Fruit fly (Drosophila melanogaster) whole organism, embryonic: ENCODE data around the gene Ykt6.

Source experiments
- Asciz ChIP-seq: fragments of 200-800 bp; sonication (Bioruptor generic); optimal IDR thresholded peaks from 2 replicates; lab custom pipeline; 2017; ENCODE audit warnings: missing biosample characterization, mild to moderate bottlenecking, missing genetic modification characterization, missing genetic modification reagents
- Bgb ChIP-seq: fragments of 200-800 bp; sonication (Bioruptor generic); IDR thresholded peaks from 2 replicates; pipeline ENCODE4 v1.3.6; 2022; ENCODE audit warnings: missing biosample characterization, missing genetic modification characterization; ENCODE audit not compliant: partially characterized antibody
- CG11093 ChIP-seq: fragments of 200-800 bp; sonication (Bioruptor generic); IDR thresholded peaks from 3 replicates; pipeline ENCODE4 v1.3.6; 2022; ENCODE audit warnings: missing biosample characterization, missing genetic modification characterization
- CG11504 ChIP-seq: fragments of 200-800 bp; sonication (Bioruptor generic); optimal IDR thresholded peaks from 3 replicates; lab custom pipeline; 2019; ENCODE audit warnings: missing biosample characterization, mild to moderate bottlenecking, missing genetic modification characterization, moderate library complexity
- CG12219 ChIP-seq: fragments of 200-800 bp; sonication (Bioruptor generic); optimal IDR thresholded peaks from 3 replicates; lab custom pipeline; 2018; ENCODE audit warnings: missing biosample characterization, mild to moderate bottlenecking, missing genetic modification characterization
- CG15514 ChIP-seq: fragments of 200-800 bp; sonication (Bioruptor generic); optimal IDR thresholded peaks from 3 replicates; lab custom pipeline; 2017; ENCODE audit warnings: missing biosample characterization, missing genetic modification characterization, mild to moderate bottlenecking, moderate library complexity, missing genetic modification reagents
- CG15696 ChIP-seq: fragments of 200-800 bp; sonication (Bioruptor generic); optimal IDR thresholded peaks from 2 replicates; lab custom pipeline; 2019; ENCODE audit warnings: missing biosample characterization, mild to moderate bottlenecking, missing genetic modification characterization, moderate library complexity
- CG16813 ChIP-seq: fragments of 200-800 bp; sonication (Bioruptor generic); IDR thresholded peaks from 3 replicates; pipeline ENCODE4 v1.3.6; 2022; ENCODE audit warnings: missing biosample characterization, missing genetic modification characterization; ENCODE audit not compliant: partially characterized antibody
- CG17568 ChIP-seq: fragments of 200-800 bp; sonication (Bioruptor generic); optimal IDR thresholded peaks from 2 replicates; lab custom pipeline; 2018; ENCODE audit warnings: missing biosample characterization, mild to moderate bottlenecking, missing genetic modification characterization, moderate library complexity
- CG18011 ChIP-seq: fragments of 200-800 bp; sonication (Bioruptor generic); optimal IDR thresholded peaks from 2 replicates; lab custom pipeline; 2017; ENCODE audit warnings: missing biosample characterization, missing genetic modification characterization, mild to moderate bottlenecking, moderate library complexity, missing genotype
- CG18262 ChIP-seq: fragments of 200-800 bp; optimal IDR thresholded peaks from 3 replicates; lab custom pipeline; 2019; ENCODE audit warnings: missing biosample characterization, mild to moderate bottlenecking, missing genetic modification characterization, moderate library complexity
- CG2199 ChIP-seq: fragments of 200-800 bp; sonication (Bioruptor generic); IDR thresholded peaks from 3 replicates; pipeline ENCODE4 v1.3.6; 2022; ENCODE audit warnings: missing biosample characterization, missing genetic modification characterization
- CG3281 ChIP-seq: fragments of 200-800 bp; sonication (Bioruptor generic); optimal IDR thresholded peaks from 3 replicates; lab custom pipeline; 2017; ENCODE audit warnings: missing biosample characterization, mild to moderate bottlenecking, missing genetic modification characterization
- CG33213 ChIP-seq: fragments of 200-800 bp; sonication (Bioruptor generic); optimal IDR thresholded peaks from 3 replicates; lab custom pipeline; 2016; ENCODE audit warnings: missing biosample characterization, missing genetic modification characterization
- CG4404 ChIP-seq: fragments of 200-800 bp; sonication (Bioruptor generic); IDR thresholded peaks from 2 replicates; pipeline ENCODE4 v1.3.6; 2022; ENCODE audit warnings: missing biosample characterization, missing genetic modification characterization
- CG8944 ChIP-seq: fragments of 200-800 bp; sonication (Bioruptor generic); optimal IDR thresholded peaks from 3 replicates; lab custom pipeline; 2016; ENCODE audit warnings: missing biosample characterization, missing genetic modification characterization
- CG9932 ChIP-seq: fragments of 200-800 bp; sonication (Bioruptor generic); IDR thresholded peaks from 2 replicates; pipeline ENCODE4 v1.3.6; 2022; ENCODE audit warnings: missing biosample characterization, missing genetic modification characterization
- CTCF ChIP-seq: fragments of 200-800 bp; sonication (Bioruptor generic); optimal IDR thresholded peaks from 2 replicates; lab custom pipeline; 2017; ENCODE audit warnings: missing biosample characterization, mild to moderate bottlenecking, missing genetic modification characterization, moderate library complexity
- CoRest ChIP-seq: fragments of 200-800 bp; sonication (Bioruptor generic); optimal IDR thresholded peaks from 3 replicates; lab custom pipeline; 2018; ENCODE audit warnings: missing biosample characterization, mild to moderate bottlenecking, missing genetic modification characterization, moderate library complexity
- D19A ChIP-seq: fragments of 200-800 bp; optimal IDR thresholded peaks from 3 replicates; lab custom pipeline; 2019; ENCODE audit warnings: missing biosample characterization, mild to moderate bottlenecking, missing genetic modification characterization, moderate library complexity
- Fer1 ChIP-seq: fragments of 200-800 bp; sonication (Bioruptor generic); optimal IDR thresholded peaks from 2 replicates; lab custom pipeline; 2017; ENCODE audit warnings: missing biosample characterization, mild to moderate bottlenecking, missing genetic modification characterization
- Gug ChIP-seq: fragments of 200-800 bp; sonication (Bioruptor generic); IDR thresholded peaks from 4 replicates; pipeline ENCODE4 v1.3.6; 2022; ENCODE audit warnings: missing biosample characterization, missing genetic modification characterization
- HHEX ChIP-seq: fragments of 200-800 bp; sonication (Bioruptor generic); optimal IDR thresholded peaks from 3 replicates; lab custom pipeline; 2017; ENCODE audit warnings: missing biosample characterization, mild to moderate bottlenecking, missing genetic modification characterization, missing genetic modification reagents
- Hr3 ChIP-seq: fragments of 200-800 bp; sonication (Bioruptor generic); optimal IDR thresholded peaks from 3 replicates; lab custom pipeline; 2016; ENCODE audit warnings: missing biosample characterization, missing genetic modification characterization
- Hr51 ChIP-seq, 2 experiments: fragments of 200-800 bp; sonication (Bioruptor generic); optimal IDR thresholded peaks; 2 replicates in 1 of 2; 3 replicates in 1 of 2; lab custom pipeline; 2016 to 2018; ENCODE audit warnings: missing biosample characterization in 2 of 2, missing genetic modification characterization in 2 of 2, mild to moderate bottlenecking in 1 of 2, moderate library complexity in 1 of 2
- Lhr ChIP-seq: fragments of 200-800 bp; sonication (Bioruptor generic); optimal IDR thresholded peaks from 3 replicates; lab custom pipeline; 2017; ENCODE audit warnings: mild to moderate bottlenecking, missing biosample characterization, missing genetic modification reagents, missing genetic modification characterization
- MESR4 ChIP-seq: fragments of 200-800 bp; sonication (Bioruptor generic); optimal IDR thresholded peaks from 2 replicates; lab custom pipeline; 2018; ENCODE audit warnings: missing biosample characterization, mild to moderate bottlenecking, missing genetic modification characterization, moderate library complexity
- Mes4 ChIP-seq: fragments of 200-800 bp; sonication (Bioruptor generic); optimal IDR thresholded peaks from 2 replicates; lab custom pipeline; 2016; ENCODE audit warnings: missing biosample characterization, missing genetic modification characterization
- Nf-YC ChIP-seq: fragments of 200-800 bp; optimal IDR thresholded peaks from 3 replicates; lab custom pipeline; 2019; ENCODE audit warnings: missing biosample characterization, mild to moderate bottlenecking, missing genetic modification characterization, moderate library complexity
- Taf1 ChIP-seq: fragments of 200-800 bp; sonication (Bioruptor generic); IDR thresholded peaks from 2 replicates; pipeline ENCODE4 v1.3.6; 2022; ENCODE audit warnings: missing biosample characterization, missing genetic modification characterization
- Xrp1 ChIP-seq: fragments of 200-800 bp; sonication (Bioruptor generic); IDR thresholded peaks from 2 replicates; pipeline ENCODE4 v1.3.6; 2022; ENCODE audit warnings: missing biosample characterization, missing genetic modification characterization
- dmrt11E ChIP-seq: fragments of 200-800 bp; sonication (Bioruptor generic); optimal IDR thresholded peaks from 3 replicates; lab custom pipeline; 2018; ENCODE audit warnings: missing biosample characterization, mild to moderate bottlenecking, missing genetic modification characterization, moderate library complexity
- dpn ChIP-seq, 2 experiments: fragments of 200-800 bp; sonication (Bioruptor generic); optimal IDR thresholded peaks; 3 replicates each; lab custom pipeline; 2016; ENCODE audit warnings: missing biosample characterization in 2 of 2, missing genetic modification characterization in 2 of 2
- esg ChIP-seq: fragments of 200-800 bp; sonication (Bioruptor generic); conservative IDR thresholded peaks from 2 replicates; pipeline ENCODE4 v1.3.6; 2022; ENCODE audit warnings: missing biosample characterization, missing genetic modification characterization
- lbe ChIP-seq: fragments of 200-800 bp; sonication (Bioruptor generic); optimal IDR thresholded peaks from 2 replicates; lab custom pipeline; 2016; ENCODE audit warnings: missing biosample characterization, mild to moderate bottlenecking, missing genetic modification characterization
- nau ChIP-seq: fragments of 200-800 bp; sonication (Bioruptor generic); optimal IDR thresholded peaks from 3 replicates; lab custom pipeline; 2017; ENCODE audit warnings: missing biosample characterization, mild to moderate bottlenecking, missing genetic modification characterization, missing genetic modification reagents
- nmo ChIP-seq: fragments of 200-800 bp; sonication (Bioruptor generic); optimal IDR thresholded peaks from 2 replicates; lab custom pipeline; 2018; ENCODE audit warnings: missing biosample characterization, mild to moderate bottlenecking, missing genetic modification characterization, moderate library complexity
- org-1 ChIP-seq: fragments of 200-800 bp; sonication (Bioruptor generic); optimal IDR thresholded peaks from 2 replicates; lab custom pipeline; 2017; ENCODE audit warnings: missing biosample characterization, missing genetic modification characterization
- p53 ChIP-seq: fragments of 200-800 bp; sonication (Bioruptor generic); optimal IDR thresholded peaks from 2 replicates; lab custom pipeline; 2016; ENCODE audit warnings: missing biosample characterization, missing genetic modification characterization
- pho ChIP-seq: fragments of 200-800 bp; sonication (Bioruptor generic); optimal IDR thresholded peaks from 2 replicates; lab custom pipeline; 2016; ENCODE audit warnings: missing biosample characterization, missing genetic modification characterization
- row ChIP-seq: fragments of 200-800 bp; sonication (Bioruptor generic); IDR thresholded peaks from 3 replicates; pipeline ENCODE4 v1.3.6; 2022; ENCODE audit warnings: missing biosample characterization, missing genetic modification characterization
- sisA ChIP-seq: fragments of 200-800 bp; sonication (Bioruptor generic); IDR thresholded peaks from 2 replicates; pipeline ENCODE4 v1.3.6; 2022; ENCODE audit warnings: missing biosample characterization, missing genetic modification characterization
- slp2 ChIP-seq: fragments of 200-800 bp; sonication (Bioruptor generic); optimal IDR thresholded peaks from 2 replicates; lab custom pipeline; 2016; ENCODE audit warnings: missing biosample characterization, missing genetic modification characterization
- trem ChIP-seq: fragments of 200-800 bp; optimal IDR thresholded peaks from 3 replicates; lab custom pipeline; 2019; ENCODE audit warnings: missing biosample characterization, mild to moderate bottlenecking, missing genetic modification characterization, moderate library complexity

The Ykt6 gene

DNA sequence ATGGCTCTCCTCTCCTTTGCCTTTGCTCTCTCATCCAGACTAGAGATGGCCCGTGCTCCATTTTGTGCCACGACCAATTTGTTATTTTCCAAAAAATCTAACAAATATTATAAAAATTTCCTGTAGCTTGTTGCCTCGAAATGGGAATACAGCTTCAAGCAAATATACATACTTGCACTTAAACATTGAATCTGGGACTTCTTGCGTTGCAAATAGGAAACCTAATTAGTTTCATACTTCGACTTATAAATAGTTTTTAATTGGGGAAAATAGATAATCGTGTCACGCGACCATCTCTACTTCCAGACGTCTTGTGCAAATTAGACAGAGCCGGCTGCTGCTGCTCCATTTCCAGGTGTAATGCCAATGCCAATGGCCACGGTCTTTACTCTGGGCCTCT is 50.2 kb downstream of the Ykt6 start (continued):
- peak; percentile 57; the same call in 1 of the 2 replicates for TF ChIP-seq Xrp1 (GFP tag; lab: Robert Waterston, UW)
- no peak for TF ChIP-seq Mes4 (GFP tag; lab: Kevin White, UChicago)
- TF ChIP-seq CG33213 = peak; percentile 0
- no peak for TF ChIP-seq CTCF (GFP tag; lab: Kevin White, UChicago)
- TF ChIP-seq CG9932 (GFP tag; lab: Robert Waterston, UW) = peak; percentile 24; the same call in 1 of the 2 replicates
- TF ChIP-seq CG17568 (GFP tag; lab: Kevin White, UChicago) = peak; percentile 8
- peak; percentile 38; the same call in 1 of the 2 replicates for TF ChIP-seq sisA (GFP tag; lab: Robert Waterston, UW)
- no peak for TF ChIP-seq MESR4 (GFP tag; lab: Kevin White, UChicago)
- TF ChIP-seq CG18011 (GFP tag; lab: Kevin White, UChicago) = no peak
- TF ChIP-seq Fer1 (GFP tag; lab: Kevin White, UChicago) = peak; percentile 68
- TF ChIP-seq CG4404 (GFP tag; lab: Robert Waterston, UW) = peak; percentile 27; the same call in 1 of the 2 replicates
- peak; percentile 46 for TF ChIP-seq D19A
- 0 out of 3 replicates have a peak, but pooled peaks have one; percentile 38 for TF ChIP-seq CG11093
- peak; percentile 29 for TF ChIP-seq CG15514 (GFP tag; lab: Kevin White, UChicago)
- peak; percentile 76 for TF ChIP-seq row (GFP tag; lab: Robert Waterston, UW)
- TF ChIP-seq Nf-YC = peak; percentile 18
- TF ChIP-seq lbe (GFP tag; lab: Kevin White, UChicago) = peak; percentile 0
- TF ChIP-seq Asciz (GFP tag; lab: Kevin White, UChicago) = peak; percentile 10
- TF ChIP-seq nmo (GFP tag; lab: Kevin White, UChicago) = peak; percentile 48
- peak; percentile 52 for TF ChIP-seq pho (GFP tag; lab: Kevin White, UChicago)
- TF ChIP-seq slp2 (GFP tag; lab: Kevin White, UChicago) = peak; percentile 19
- peak in 1 of 2 experiments; percentile 62 for TF ChIP-seq Hr51 (GFP tag; optimal IDR thresholded peaks at IDR 0.05; lab: Kevin White, UChicago)
- TF ChIP-seq CG11504 (tag; lab: Kevin White, UChicago) = peak; percentile 72
- TF ChIP-seq CG16813 (GFP tag; lab: Robert Waterston, UW) = peak; percentile 56
- peak; percentile 62 for TF ChIP-seq CG15696
- no peak for TF ChIP-seq CG2199 (GFP tag; lab: Robert Waterston, UW)
- 0 out of 4 replicates have a peak, but pooled peaks have one; percentile 7 for TF ChIP-seq Gug (GFP tag; lab: Robert Waterston, UW)
- TF ChIP-seq HHEX (GFP tag; lab: Kevin White, UChicago) = peak; percentile 34
- peak; percentile 33 for TF ChIP-seq CG12219 (GFP tag; lab: Kevin White, UChicago)
- TF ChIP-seq Lhr (GFP tag; lab: Kevin White, UChicago) = no peak
- peak; percentile 40 for TF ChIP-seq dmrt11E (tag; lab: Kevin White, UChicago)
- TF ChIP-seq esg (GFP tag; lab: Robert Waterston, UW) = peak; percentile 32; the same call in 1 of the 2 replicates
- peak in 1 of 2 experiments; percentile 31 for TF ChIP-seq dpn (GFP tag; optimal IDR thresholded peaks at IDR 0.05; lab: Kevin White, UChicago)
- peak; percentile 39 for TF ChIP-seq org-1 (GFP tag; lab: Kevin White, UChicago)
- peak; percentile 58 for TF ChIP-seq CG18262
- peak; percentile 31; the same call in 1 of the 2 replicates for TF ChIP-seq Bgb (GFP tag; lab: Robert Waterston, UW)
- peak; percentile 28 for TF ChIP-seq trem (tag; lab: Kevin White, UChicago)
- peak; percentile 56 for TF ChIP-seq CoRest (tag; lab: Kevin White, UChicago)
- TF ChIP-seq Hr3 (GFP tag; lab: Kevin White, UChicago) = no peak
- no peak for TF ChIP-seq Taf1
- TF ChIP-seq CG3281 (GFP tag; lab: Kevin White, UChicago) = peak; percentile 43
- no peak for TF ChIP-seq p53
- TF ChIP-seq CG8944 (GFP tag; lab: Kevin White, UChicago) = peak; percentile 6
- TF ChIP-seq nau (GFP tag; lab: Kevin White, UChicago) = peak; percentile 13
